Fruit fly (Drosophila melanogaster): ENCODE data around the gene CG8032.

Gene CG8032

dm6 chr3R:8676560-8677000 is 12.7 kb downstream of the CG8032 start, which contains the start of the genes Unc50, CG11755 and CG8043 (continued):
- peak; percentile 44 for TF ChIP-seq CG3838 (GFP tag; optimal IDR thresholded peaks at IDR 0.05)
- TF ChIP-seq Dp (GFP tag; optimal IDR thresholded peaks at IDR 0.05) = peak; percentile 30
- TF ChIP-seq br (optimal IDR thresholded peaks at IDR 0.05) = no peak
- TF ChIP-seq H15 (GFP tag; IDR thresholded peaks at IDR 0.05) = peak; percentile 69; the same call in 2 of the 3 replicates
- peak; percentile 20 for TF ChIP-seq CG7928 (GFP tag; optimal IDR thresholded peaks at IDR 0.05)
- TF ChIP-seq CG4404 (GFP tag; IDR thresholded peaks at IDR 0.05) = peak; percentile 78
- TF ChIP-seq Fer1 (GFP tag; optimal IDR thresholded peaks at IDR 0.05) = no peak
- TF ChIP-seq toy (GFP tag; IDR thresholded peaks at IDR 0.05) = no peak
- peak; percentile 35 for TF ChIP-seq CG12219 (GFP tag; optimal IDR thresholded peaks at IDR 0.05)
- no peak for TF ChIP-seq zf30C (GFP tag; optimal IDR thresholded peaks at IDR 0.05)
- peak in 1 of 3 experiments; percentile 75 for TF ChIP-seq Stat92E (GFP tag; optimal IDR thresholded peaks at IDR 0.05)
- peak; percentile 64 for TF ChIP-seq CG8290 (GFP tag; optimal IDR thresholded peaks at IDR 0.05)
- TF ChIP-seq CG8290 (tag; optimal IDR thresholded peaks at IDR 0.05) = peak in 1 of 2 experiments; percentile 44
- TF ChIP-seq vfl (GFP tag; optimal IDR thresholded peaks at IDR 0.05) = peak; percentile 78
- no peak for TF ChIP-seq her (GFP tag; optimal IDR thresholded peaks at IDR 0.05)
- TF ChIP-seq yki (optimal IDR thresholded peaks at IDR 0.05) = no peak
- peak; percentile 83 for TF ChIP-seq CG15696 (tag; optimal IDR thresholded peaks at IDR 0.05)
- TF ChIP-seq Antp (GFP tag; optimal IDR thresholded peaks at IDR 0.05) = peak; percentile 53
- TF ChIP-seq ac (GFP tag; optimal IDR thresholded peaks at IDR 0.05) = peak; percentile 14
- no peak for TF ChIP-seq CG11398 (GFP tag; optimal IDR thresholded peaks at IDR 0.05)
- TF ChIP-seq CHES-1-like (GFP tag; optimal IDR thresholded peaks at IDR 0.05) = peak; percentile 33
- TF ChIP-seq Atf3 (GFP tag; optimal IDR thresholded peaks at IDR 0.05) = peak; percentile 23
- peak; percentile 69 for TF ChIP-seq CG13296 (GFP tag; optimal IDR thresholded peaks at IDR 0.05)
- TF ChIP-seq Camta (GFP tag; optimal IDR thresholded peaks at IDR 0.05) = peak; percentile 60
- TF ChIP-seq Bteb2 (GFP tag; optimal IDR thresholded peaks at IDR 0.05) = peak; percentile 53
- TF ChIP-seq Mes4 (GFP tag; optimal IDR thresholded peaks at IDR 0.05) = peak; percentile 27
- TF ChIP-seq oc (tag; optimal IDR thresholded peaks at IDR 0.05) = peak; percentile 17
- no peak for TF ChIP-seq CkIIα-i1 (GFP tag; IDR thresholded peaks at IDR 0.05)
- no peak for TF ChIP-seq CG15269 (tag; optimal IDR thresholded peaks at IDR 0.05)
- TF ChIP-seq Atf-2 (GFP tag; optimal IDR thresholded peaks at IDR 0.05) = peak; percentile 53
- TF ChIP-seq fu2 (GFP tag; optimal IDR thresholded peaks at IDR 0.05) = peak; percentile 44
- TF ChIP-seq CG11085 (GFP tag; IDR thresholded peaks at IDR 0.05) = peak; percentile 53; the same call in 1 of the 2 replicates
- TF ChIP-seq shn (GFP tag; optimal IDR thresholded peaks at IDR 0.05) = peak; percentile 45
- TF ChIP-seq CG11695 (GFP tag; IDR thresholded peaks at IDR 0.05) = peak; percentile 77; the same call in 2 of the 3 replicates
- TF ChIP-seq mam (GFP tag; optimal IDR thresholded peaks at IDR 0.05) = peak; percentile 73
- TF ChIP-seq Poxn (GFP tag; IDR thresholded peaks at IDR 0.05) = no peak
- peak; percentile 87 for TF ChIP-seq HmgZ (tag; optimal IDR thresholded peaks at IDR 0.05)
- peak; percentile 56 for TF ChIP-seq Side (GFP tag; optimal IDR thresholded peaks at IDR 0.05)
- TF ChIP-seq CG18476 (GFP tag; optimal IDR thresholded peaks at IDR 0.05) = peak; percentile 54
- no peak for TF ChIP-seq CG4282 (GFP tag; optimal IDR thresholded peaks at IDR 0.05)
- TF ChIP-seq CG32767 (GFP tag; IDR thresholded peaks at IDR 0.05) = peak; percentile 32; the same call in 1 of the 2 replicates
- TF ChIP-seq CG5180 (GFP tag; optimal IDR thresholded peaks at IDR 0.05) = peak; percentile 46
- 0 out of 2 replicates have a peak, but pooled peaks have one; percentile 61 for TF ChIP-seq wdn (GFP tag; IDR thresholded peaks at IDR 0.05)
- peak; percentile 78 for TF ChIP-seq pzg (GFP tag; optimal IDR thresholded peaks at IDR 0.05)
- TF ChIP-seq ab (GFP tag; optimal IDR thresholded peaks at IDR 0.05) = no peak
- peak; percentile 68 for TF ChIP-seq CG9609 (GFP tag; optimal IDR thresholded peaks at IDR 0.05)
- no peak for TF ChIP-seq nom (GFP tag; optimal IDR thresholded peaks at IDR 0.05)
- TF ChIP-seq CG42726 (GFP tag; IDR thresholded peaks at IDR 0.05; ENCODE audit: partially characterized antibody) = peak; percentile 84; the same call in 1 of the 2 replicates
- peak; percentile 49 for TF ChIP-seq cwo (GFP tag; optimal IDR thresholded peaks at IDR 0.05)
- TF ChIP-seq HLHmδ (GFP tag; optimal IDR thresholded peaks at IDR 0.05) = no peak
- peak; percentile 34 for TF ChIP-seq repo (GFP tag; optimal IDR thresholded peaks at IDR 0.05)
- TF ChIP-seq zen2 (GFP tag; IDR thresholded peaks at IDR 0.05; ENCODE audit: partially characterized antibody) = peak; percentile 95
